Fruit fly (Drosophila melanogaster): ENCODE results near the gene CG11786.

CG11786 gene

dm6 chr3R:25004763-25005162 is 41.4 kb upstream of the CG11786 start:
- TF ChIP-seq dan (GFP tag; IDR thresholded peaks at IDR 0.05) (no peak), CG3995 (GFP tag; optimal IDR thresholded peaks at IDR 0.05) (no peak), slbo (GFP tag; IDR thresholded peaks at IDR 0.05) (peak; percentile 68), scrt (GFP tag; optimal IDR thresholded peaks at IDR 0.05) (no peak), Hr3 (GFP tag; optimal IDR thresholded peaks at IDR 0.05) (peak; percentile 39), CG12071 (GFP tag; optimal IDR thresholded peaks at IDR 0.05) (peak; percentile 52), CG11085 (GFP tag; IDR thresholded peaks at IDR 0.05) (no peak), ftz-f1 (GFP tag; optimal IDR thresholded peaks at IDR 0.05) (no peak), jigr1 (GFP tag; IDR thresholded peaks at IDR 0.05) (no peak), unc-4 (GFP tag; IDR thresholded peaks at IDR 0.05; ENCODE audit: partially characterized antibody) (no peak), HLH4C (GFP tag; IDR thresholded peaks at IDR 0.05; ENCODE audit: partially characterized antibody) (no peak), CG10431 (GFP tag; optimal IDR thresholded peaks at IDR 0.05) (no peak), CG9797 (GFP tag; optimal IDR thresholded peaks at IDR 0.05) (no peak), CG10959 (GFP tag; IDR thresholded peaks at IDR 0.05) (no peak), wek (GFP tag; optimal IDR thresholded peaks at IDR 0.05) (no peak), Vsx1 (GFP tag; optimal IDR thresholded peaks at IDR 0.05) (no peak), CG17802 (tag; optimal IDR thresholded peaks at IDR 0.05) (no peak), Tbp (GFP tag; optimal IDR thresholded peaks at IDR 0.05) (no peak), pb (GFP tag; optimal IDR thresholded peaks at IDR 0.05) (no peak), H2.0 (GFP tag; IDR thresholded peaks at IDR 0.05) (peak; percentile 72), CG8765 (GFP tag; IDR thresholded peaks at IDR 0.05) (no peak), so (GFP tag; IDR thresholded peaks at IDR 0.05) (no peak), zfh1 (GFP tag; IDR thresholded peaks at IDR 0.05) (peak; percentile 77), zf30C (GFP tag; optimal IDR thresholded peaks at IDR 0.05) (no peak), cad (GFP tag; optimal IDR thresholded peaks at IDR 0.05) (no peak), CG2129 (GFP tag; IDR thresholded peaks at IDR 0.05; ENCODE audit: partially characterized antibody) (no peak), al (GFP tag; IDR thresholded peaks at IDR 0.05) (peak; percentile 26; the same call in 1 of the 2 replicates), CG1832 (GFP tag; optimal IDR thresholded peaks at IDR 0.05) (no peak), CG11560 (tag; IDR thresholded peaks at IDR 0.05) (no peak), esg (GFP tag; conservative IDR thresholded peaks at IDR 0.05) (no peak), Spps (tag; optimal IDR thresholded peaks at IDR 0.05) (no peak), CG13775 (GFP tag; optimal IDR thresholded peaks at IDR 0.05) (no peak), sc (optimal IDR thresholded peaks at IDR 0.05) (no peak), sc (GFP tag; optimal IDR thresholded peaks at IDR 0.05) (peak; percentile 18), CG15696 (tag; optimal IDR thresholded peaks at IDR 0.05) (no peak), wor (GFP tag; IDR thresholded peaks at IDR 0.05) (0 out of 2 replicates have a peak, but pooled peaks have one; percentile 25), dmrt99B (tag; optimal IDR thresholded peaks at IDR 0.05) (peak; percentile 75), CG34422 (GFP tag; IDR thresholded peaks at IDR 0.05) (0 out of 3 replicates have a peak, but pooled peaks have one; percentile 17), CG34376 (GFP tag; optimal IDR thresholded peaks at IDR 0.05) (no peak), tna (GFP tag; IDR thresholded peaks at IDR 0.05; ENCODE audit: partially characterized antibody) (no peak), CG12104 (GFP tag; optimal IDR thresholded peaks at IDR 0.05) (peak; percentile 9), CG6254 (GFP tag; optimal IDR thresholded peaks at IDR 0.05) (no peak), Lim3 (GFP tag; IDR thresholded peaks at IDR 0.05) (no peak), CG8478 (optimal IDR thresholded peaks at IDR 0.05) (no peak), CG18764 (GFP tag; optimal IDR thresholded peaks at IDR 0.05) (peak; percentile 37), eyg (GFP tag; optimal IDR thresholded peaks at IDR 0.05) (no peak), CG17328 (GFP tag; IDR thresholded peaks at IDR 0.05) (peak; percentile 70), pzg (GFP tag; optimal IDR thresholded peaks at IDR 0.05) (no peak), shn (GFP tag; optimal IDR thresholded peaks at IDR 0.05) (peak; percentile 7), CG13894 (tag; optimal IDR thresholded peaks at IDR 0.05) (no peak), stwl (tag; optimal IDR thresholded peaks at IDR 0.05) (no peak), Stat92E (GFP tag; optimal IDR thresholded peaks at IDR 0.05) (no peak)

All from whole organism, embryonic.